Worm (Caenorhabditis elegans): ENCODE data around the gene abl-1.

The abl-1 gene

ce11 chrX:10639403-10639812 is 15.4 kb upstream of the abl-1 start (continued):
- TF ChIP-seq Y105C5A.15 (GFP tag; IDR thresholded peaks at IDR 0.05), result no peak
- 0 out of 2 replicates have a peak, but pooled peaks have one; percentile 14 for TF ChIP-seq pha-4 (GFP tag; IDR thresholded peaks at IDR 0.05)
- TF ChIP-seq pha-4 (tag; optimal IDR thresholded peaks at IDR 0.05), result no peak
- peak; percentile 90 for TF ChIP-seq dve-1 (tag; optimal IDR thresholded peaks at IDR 0.05; ENCODE audit: insufficient read depth)
- TF ChIP-seq pqm-1 (tag; optimal IDR thresholded peaks at IDR 0.05), result peak; percentile 97
- no peak for TF ChIP-seq dpl-1 (GFP tag; optimal IDR thresholded peaks at IDR 0.05)
- TF ChIP-seq mxl-3 (GFP tag; optimal IDR thresholded peaks at IDR 0.05), result no peak
- TF ChIP-seq nhr-42 (GFP tag; IDR thresholded peaks at IDR 0.05), result no peak
- TF ChIP-seq ama-1 (optimal IDR thresholded peaks at IDR 0.05), result no peak
- TF ChIP-seq tag-97 (GFP tag; IDR thresholded peaks at IDR 0.05), result no peak
- peak in 1 of 2 experiments; percentile 35 for TF ChIP-seq mdl-1 (tag; optimal IDR thresholded peaks at IDR 0.05)
- TF ChIP-seq ces-1 (GFP tag; optimal IDR thresholded peaks at IDR 0.05), result no peak
- TF ChIP-seq nhr-25 (tag; optimal IDR thresholded peaks at IDR 0.05; ENCODE audit: borderline replicate concordance, insufficient read depth), result no peak
- no peak for TF ChIP-seq ceh-20 (GFP tag; IDR thresholded peaks at IDR 0.05)
- TF ChIP-seq Y5F2A.4 (GFP tag; optimal IDR thresholded peaks at IDR 0.05), result no peak
- no peak for TF ChIP-seq Y48G9A.11 (GFP tag; IDR thresholded peaks at IDR 0.05)
- no peak for TF ChIP-seq lir-3 (tag; optimal IDR thresholded peaks at IDR 0.05)
- TF ChIP-seq lin-13 (GFP tag; optimal IDR thresholded peaks at IDR 0.05), result no peak
- peak; percentile 78 for TF ChIP-seq dmd-6 (GFP tag; IDR thresholded peaks at IDR 0.05)
- no peak for TF ChIP-seq nhr-11 (tag; optimal IDR thresholded peaks at IDR 0.05)
- no peak for TF ChIP-seq daf-19 (GFP tag; conservative IDR thresholded peaks at IDR 0.05)
- peak; percentile 4 for TF ChIP-seq nhr-77 (tag; optimal IDR thresholded peaks at IDR 0.05)
- no peak for TF ChIP-seq dmd-8 (GFP tag; IDR thresholded peaks at IDR 0.05)
- TF ChIP-seq daf-8 (GFP tag; IDR thresholded peaks at IDR 0.05), result no peak
- peak; percentile 43 for TF ChIP-seq nhr-28 (tag; optimal IDR thresholded peaks at IDR 0.05)
- no peak for TF ChIP-seq ZK546.5 (tag; optimal IDR thresholded peaks at IDR 0.05)
- no peak for TF ChIP-seq rbr-2 (tag; optimal IDR thresholded peaks at IDR 0.05)
- TF ChIP-seq snpc-4 (tag; optimal IDR thresholded peaks at IDR 0.05), result no peak
- no peak for TF ChIP-seq daf-12 (tag; optimal IDR thresholded peaks at IDR 0.05)
- peak; percentile 63 for TF ChIP-seq hlh-30 (tag; optimal IDR thresholded peaks at IDR 0.05; ENCODE audit: insufficient read depth)
- TF ChIP-seq unc-39 (tag; optimal IDR thresholded peaks at IDR 0.05), result no peak
- TF ChIP-seq hmg-1.1 (GFP tag; IDR thresholded peaks at IDR 0.05), result no peak
- TF ChIP-seq cey-2 (tag; optimal IDR thresholded peaks at IDR 0.05; ENCODE audit: borderline replicate concordance, insufficient read depth), result peak; percentile 89
- no peak for TF ChIP-seq set-16 (GFP tag; IDR thresholded peaks at IDR 0.05)

- TF ChIP-seq sdz-12 (GFP tag; optimal IDR thresholded peaks at IDR 0.05) (no peak), nhr-237 (tag; optimal IDR thresholded peaks at IDR 0.05) (peak; percentile 39), hmg-1.1 (GFP tag; IDR thresholded peaks at IDR 0.05) (peak; percentile 89), ceh-44 (GFP tag; IDR thresholded peaks at IDR 0.05) (no peak), mes-2 (tag; optimal IDR thresholded peaks at IDR 0.05; ENCODE audit: poor library complexity, severe bottlenecking) (peak; percentile 55), zip-11 (GFP tag; IDR thresholded peaks at IDR 0.05) (no peak), egl-43 (GFP tag; IDR thresholded peaks at IDR 0.05) (peak; percentile 76; the same call in 1 of the 2 replicates), madf-9 (GFP tag; conservative IDR thresholded peaks at IDR 0.05) (peak; percentile 39), lin-38 (GFP tag; IDR thresholded peaks at IDR 0.05) (peak; percentile 54), saeg-2 (GFP tag; IDR thresholded peaks at IDR 0.05) (peak; percentile 76; the same call in 1 of the 2 replicates), nhr-42 (GFP tag; IDR thresholded peaks at IDR 0.05) (peak; percentile 70; the same call in 1 of the 2 replicates), fos-1 (tag; optimal IDR thresholded peaks at IDR 0.05) (no peak), cey-2 (tag; optimal IDR thresholded peaks at IDR 0.05; ENCODE audit: borderline replicate concordance, insufficient read depth) (no peak), aha-1 (tag) (peak; percentile 100), mep-1 (tag; optimal IDR thresholded peaks at IDR 0.05) (peak; percentile 92), vab-7 (GFP tag; IDR thresholded peaks at IDR 0.05) (no peak), T20F7.1 (GFP tag; optimal IDR thresholded peaks at IDR 0.05) (peak; percentile 3), nhr-25 (tag; optimal IDR thresholded peaks at IDR 0.05; ENCODE audit: borderline replicate concordance, insufficient read depth) (peak; percentile 22), nhr-77 (tag; optimal IDR thresholded peaks at IDR 0.05) (peak; percentile 25), php-3 (GFP tag; IDR thresholded peaks at IDR 0.05) (no peak), nhr-11 (tag; optimal IDR thresholded peaks at IDR 0.05) (peak; percentile 36)
Measured at ce11 chrX:10637048-10637928, 13.3 kb upstream of the abl-1 start.

All from whole organism, L4 larva.